Worm (Caenorhabditis elegans) whole organism, L4/young adult: ENCODE data around the gene T22D1.3.

Experiments
- W03F9.2 ChIP-seq: fragments of 150-350 bp; optimal IDR thresholded peaks from 2 replicates; lab custom pipeline; 2014; ENCODE audit warnings: missing biosample characterization, missing genetic modification characterization
- dao-5 ChIP-seq: sonication (generic microtip); optimal IDR thresholded peaks from 2 replicates; lab custom pipeline; 2016; ENCODE audit warnings: missing genotype, missing genetic modification characterization, moderate library complexity, missing compliant biosample characterization
- him-1 ChIP-seq: sonication (generic microtip); optimal IDR thresholded peaks from 2 replicates; lab custom pipeline; 2016; ENCODE audit warnings: missing genotype, missing genetic modification reagents, missing genetic modification characterization, missing compliant biosample characterization

DNA sequence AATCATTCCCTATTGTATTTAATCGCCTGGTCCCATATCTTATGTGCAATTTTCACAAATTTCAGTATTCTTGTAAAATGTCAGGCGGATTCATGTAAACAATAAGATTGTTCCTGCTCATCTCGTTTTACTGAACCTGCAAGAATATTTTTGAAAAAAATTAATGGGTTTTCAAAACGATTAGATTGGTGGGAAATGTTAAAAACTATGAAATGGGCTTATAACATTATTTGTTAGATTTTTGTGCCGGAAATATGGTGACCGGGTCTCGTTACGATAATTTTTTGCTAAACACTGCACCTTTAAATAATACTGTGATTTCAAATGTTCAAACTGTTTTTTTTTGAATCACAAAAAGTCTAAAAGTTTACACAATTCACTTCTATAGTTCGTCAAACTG, 7.9 kb upstream of the T22D1.3 start:
- TF ChIP-seq W03F9.2 = no peak
- no peak for TF ChIP-seq him-1 (tag; lab: Kevin White, UChicago)
- no peak for TF ChIP-seq dao-5 (tag; lab: Kevin White, UChicago)
